Worm (Caenorhabditis elegans) whole organism, L4 larva: ENCODE measurements around the gene rpl-15.

Experiments
- aha-1 ChIP-seq: fragments of 150-350 bp; peaks from one replicate; lab custom pipeline; 2014; ENCODE audit warnings: missing biosample characterization, missing genetic modification characterization
- ceh-28 ChIP-seq: fragments of 150-350 bp; optimal IDR thresholded peaks from 2 replicates; lab custom pipeline; 2014; ENCODE audit warnings: missing biosample characterization, missing genetic modification reagents, missing genetic modification characterization
- ceh-82 ChIP-seq: sonication (generic microtip); optimal IDR thresholded peaks from 2 replicates; lab custom pipeline; 2017; ENCODE audit warnings: missing biosample characterization, missing genetic modification characterization
- ctbp-1 ChIP-seq: fragments of 200-800 bp; sonication (Bioruptor generic); IDR thresholded peaks from 2 replicates; pipeline ENCODE4 v1.3.6; 2022; ENCODE audit warnings: missing genetic modification reagents, missing genetic modification characterization, missing compliant biosample characterization
- lin-13 ChIP-seq: fragments of 150-350 bp; optimal IDR thresholded peaks from 2 replicates; lab custom pipeline; 2014; ENCODE audit warnings: missing biosample characterization, missing genetic modification reagents, missing genetic modification characterization
- pha-4 ChIP-seq, 2 experiments: fragments of 150-350 bp in 1 of 2; fragments of 200-800 bp in 1 of 2; sonication (Bioruptor generic) in 1 of 2; IDR thresholded peaks in 1 of 2; optimal IDR thresholded peaks in 1 of 2; 2 replicates each; pipeline versions ENCODE4 v1.3.6 to Lab custom; 2014 to 2022; ENCODE audit warnings: missing genetic modification characterization in 2 of 2, missing genetic modification reagents in 2 of 2, missing biosample characterization in 1 of 2, missing compliant biosample characterization in 1 of 2
- ztf-11 ChIP-seq: fragments of 150-350 bp; optimal IDR thresholded peaks from 2 replicates; lab custom pipeline; 2014; ENCODE audit warnings: missing biosample characterization, missing genetic modification characterization

DNA sequence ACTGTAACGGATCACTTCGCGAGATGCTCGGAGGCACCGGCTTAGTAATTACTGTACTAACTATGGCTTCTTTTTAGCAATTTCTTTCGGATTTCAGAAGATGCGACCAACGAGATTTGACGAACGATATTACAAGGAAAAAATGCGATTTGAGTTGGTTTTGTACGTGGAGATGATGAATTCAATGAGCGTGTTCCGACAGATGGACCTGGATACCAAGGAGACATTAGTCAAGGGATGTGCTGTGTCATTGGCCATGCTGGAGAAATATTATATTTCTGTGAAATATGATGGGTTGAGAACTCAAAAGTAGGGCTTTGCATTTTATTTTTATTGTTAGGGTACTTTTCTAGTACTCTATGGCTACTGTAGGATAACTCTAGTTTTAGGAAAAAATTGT, 23.8 kb downstream of the rpl-15 start:
- TF ChIP-seq pha-4 (GFP tag; IDR thresholded peaks at IDR 0.05; lab: Robert Waterston, UW) (no peak), pha-4 (tag; optimal IDR thresholded peaks at IDR 0.05; lab: Kevin White, UChicago) (no peak), ceh-82 (tag; lab: Kevin White, UChicago) (no peak), aha-1 (tag; lab: Kevin White, UChicago) (peak; percentile 95), ztf-11 (tag; lab: Kevin White, UChicago) (no peak), ctbp-1 (GFP tag; lab: Robert Waterston, UW) (no peak), lin-13 (GFP tag; lab: Kevin White, UChicago) (no peak), ceh-28 (tag; lab: Kevin White, UChicago) (no peak)
